Worm (Caenorhabditis elegans): ENCODE data around the gene R07E5.5.

DNA sequence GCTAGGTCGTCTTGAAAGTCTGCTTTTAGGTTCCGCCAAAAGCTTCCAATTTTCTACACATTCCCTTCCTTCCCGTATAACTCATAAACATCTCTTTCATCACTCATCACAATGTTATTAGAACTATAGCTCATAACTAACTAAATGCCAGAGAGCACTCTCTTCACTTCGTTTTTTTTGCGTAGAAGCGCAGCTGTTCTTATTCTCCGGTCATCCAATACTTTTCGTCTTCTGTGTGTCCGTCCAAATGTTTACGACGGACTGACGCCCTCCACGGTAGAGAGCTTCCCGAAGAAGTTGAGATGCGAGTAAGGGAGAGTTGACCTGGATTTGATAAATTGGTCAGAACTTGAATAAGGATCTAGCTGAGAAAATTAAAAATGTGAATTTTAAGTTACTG lies 38.0 kb upstream of the R07E5.5 start:
- no peak for TF ChIP-seq lin-35 (GFP tag; optimal IDR thresholded peaks at IDR 0.05)
- TF ChIP-seq unc-62 (GFP tag; optimal IDR thresholded peaks at IDR 0.05) = no peak
- TF ChIP-seq unc-86 (tag; optimal IDR thresholded peaks at IDR 0.05) = no peak
- no peak for TF ChIP-seq nhr-19 (GFP tag; conservative IDR thresholded peaks at IDR 0.05)
- no peak for TF ChIP-seq ceh-82 (tag; optimal IDR thresholded peaks at IDR 0.05)
- no peak for TF ChIP-seq unc-30 (tag; optimal IDR thresholded peaks at IDR 0.05)
- no peak for TF ChIP-seq nhr-12 (tag; optimal IDR thresholded peaks at IDR 0.05)
- no peak for TF ChIP-seq dpl-1 (GFP tag; optimal IDR thresholded peaks at IDR 0.05)
- TF ChIP-seq zag-1 (tag; optimal IDR thresholded peaks at IDR 0.05) = no peak
- TF ChIP-seq mep-1 (tag; optimal IDR thresholded peaks at IDR 0.05) = no peak
- TF ChIP-seq ztf-4 (tag; optimal IDR thresholded peaks at IDR 0.05) = no peak
- TF ChIP-seq tbx-2 (tag; optimal IDR thresholded peaks at IDR 0.05) = no peak

Measured in whole organism, L1 larva.